Worm (Caenorhabditis elegans) whole organism, mixed stage, embryonic: ENCODE measurements around the gene cnc-2.

Source experiments
- blmp-1 ChIP-seq: fragments of 150-350 bp; optimal IDR thresholded peaks from 2 replicates; lab custom pipeline; 2014; ENCODE audit warnings: missing biosample characterization, missing genetic modification characterization
- elt-3 ChIP-seq: fragments of 150-350 bp; optimal IDR thresholded peaks from 2 replicates; lab custom pipeline; 2014; ENCODE audit warnings: missing biosample characterization, missing genetic modification characterization
- flh-1 ChIP-seq: fragments of 200-800 bp; sonication (Bioruptor generic); optimal IDR thresholded peaks from 2 replicates; lab custom pipeline; 2018; ENCODE audit warnings: mild to moderate bottlenecking, missing genetic modification characterization, moderate library complexity, missing compliant biosample characterization
- lsy-2 ChIP-seq: fragments of 150-350 bp; optimal IDR thresholded peaks from 2 replicates; lab custom pipeline; 2014; ENCODE audit warnings: missing biosample characterization, missing genetic modification characterization
- nhr-76 ChIP-seq: sonication (generic microtip); optimal IDR thresholded peaks from 2 replicates; lab custom pipeline; 2017; ENCODE audit warnings: missing biosample characterization, missing genetic modification characterization
- sptf-1 ChIP-seq: sonication (generic microtip); optimal IDR thresholded peaks from 2 replicates; lab custom pipeline; 2017; ENCODE audit warnings: mild to moderate bottlenecking, missing genetic modification characterization, moderate library complexity, missing compliant biosample characterization
- unc-62 ChIP-seq: fragments of 150-350 bp; optimal IDR thresholded peaks from 2 replicates; lab custom pipeline; 2014; ENCODE audit warnings: missing biosample characterization, missing genetic modification reagents, missing genetic modification characterization

DNA sequence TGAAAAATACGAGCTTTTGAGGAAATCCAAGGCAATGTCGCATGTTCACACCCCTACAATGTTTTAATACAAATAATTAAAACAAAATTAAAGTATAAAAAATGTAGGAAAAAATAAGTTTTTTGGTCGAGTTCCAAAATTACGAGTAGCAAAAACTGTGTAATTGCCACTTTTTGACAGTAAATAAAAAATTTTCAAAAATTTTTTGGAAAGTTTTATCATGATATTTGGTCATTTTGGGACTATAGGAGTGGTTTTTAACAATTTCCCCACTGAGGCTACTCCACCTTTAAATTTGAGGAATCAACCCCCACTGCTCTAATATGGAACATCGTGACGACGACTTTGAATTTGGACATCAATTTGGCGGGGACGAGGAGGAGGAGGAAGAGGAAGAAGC lies 17.5 kb upstream of the cnc-2 start, which contains the start of gene gid-8:
- TF ChIP-seq elt-3 (tag; lab: Kevin White, UChicago) (no peak), unc-62 (no peak), flh-1 (no peak), sptf-1 (no peak), nhr-76 (tag; lab: Kevin White, UChicago) (no peak), blmp-1 (tag; lab: Kevin White, UChicago) (no peak), lsy-2 (tag; lab: Kevin White, UChicago) (no peak)
